Worm (Caenorhabditis elegans): Measurements from ENCODE around the gene serp-1.2.

The serp-1.2 gene

ce11 chrIV:8211747-8212146 is 13.7 kb upstream of the serp-1.2 start, which contains the start of gene C07G1.7:
TSS of gene C07G1.7 (minus strand) at chrIV:8211847.
- no peak for TF ChIP-seq mab-5 (tag; optimal IDR thresholded peaks at IDR 0.05)
- no peak for TF ChIP-seq nhr-2 (tag; optimal IDR thresholded peaks at IDR 0.05)
- no peak for TF ChIP-seq lin-32 (GFP tag; optimal IDR thresholded peaks at IDR 0.05)
- TF ChIP-seq snpc-4 (tag; optimal IDR thresholded peaks at IDR 0.05) = no peak
- peak; percentile 66 for TF ChIP-seq zip-8 (tag; optimal IDR thresholded peaks at IDR 0.05)
- TF ChIP-seq mep-1 (tag; optimal IDR thresholded peaks at IDR 0.05) = no peak

DNA sequence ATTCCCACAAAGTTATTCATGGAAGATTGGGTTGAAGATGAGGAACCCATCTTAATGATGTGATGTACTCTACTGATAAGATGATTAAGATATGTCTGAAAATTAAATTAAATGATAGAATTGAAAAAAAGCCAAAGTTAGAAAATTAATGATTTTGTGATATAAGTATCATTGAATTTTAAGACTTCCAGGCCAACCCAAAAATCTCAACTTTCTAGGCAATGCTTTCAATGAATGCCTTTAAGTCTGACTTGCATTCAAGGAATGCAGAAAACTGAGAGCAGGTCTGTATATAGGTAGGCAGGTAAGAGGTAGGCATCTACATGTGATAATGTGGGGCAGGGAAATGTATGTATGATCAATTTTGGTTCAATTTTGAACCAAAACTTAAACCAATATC is 5.5 kb upstream of the serp-1.2 start, which contains the start of gene ocr-2:
Gene ocr-2, minus strand, starts transcription at position 101 of the 400 bp plus-strand sequence.
- TF ChIP-seq elt-1 (tag; optimal IDR thresholded peaks at IDR 0.05; ENCODE audit: borderline replicate concordance, insufficient read depth) = peak; percentile 4
- TF ChIP-seq lsy-2 (tag; optimal IDR thresholded peaks at IDR 0.05) = no peak
- TF ChIP-seq elt-3 (tag; optimal IDR thresholded peaks at IDR 0.05) = no peak
- no peak for TF ChIP-seq nhr-76 (tag; optimal IDR thresholded peaks at IDR 0.05)
- TF ChIP-seq ham-2 (GFP tag; optimal IDR thresholded peaks at IDR 0.05) = no peak
- TF ChIP-seq nhr-12 (tag; optimal IDR thresholded peaks at IDR 0.05) = no peak

DNA sequence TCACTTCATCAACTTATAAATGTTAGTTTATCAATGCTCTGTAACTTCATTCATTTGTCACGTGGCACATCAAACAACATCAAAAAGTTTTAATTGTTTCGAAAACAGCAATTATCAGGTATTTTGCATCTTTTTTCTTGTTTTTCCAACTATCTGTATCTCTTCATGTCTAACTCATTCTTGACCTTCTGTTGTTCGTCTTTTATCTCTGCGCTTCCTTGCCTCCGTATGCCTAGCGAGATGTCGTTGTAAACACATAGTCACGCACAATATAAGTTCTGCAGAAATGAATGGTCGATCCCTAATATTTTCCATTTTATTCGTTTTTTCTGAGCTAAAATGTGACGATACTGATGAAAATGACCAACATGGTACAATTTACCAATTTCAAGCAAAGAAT is 3.5 kb upstream of the serp-1.2 start, which contains the start of gene gpx-6:
Gene gpx-6, plus strand, starts transcription at position 257 of the 400 bp plus-strand sequence.
- TF ChIP-seq hlh-1 (tag; optimal IDR thresholded peaks at IDR 0.05) (peak; percentile 53), snpc-4 (tag; optimal IDR thresholded peaks at IDR 0.05) (no peak)

DNA sequence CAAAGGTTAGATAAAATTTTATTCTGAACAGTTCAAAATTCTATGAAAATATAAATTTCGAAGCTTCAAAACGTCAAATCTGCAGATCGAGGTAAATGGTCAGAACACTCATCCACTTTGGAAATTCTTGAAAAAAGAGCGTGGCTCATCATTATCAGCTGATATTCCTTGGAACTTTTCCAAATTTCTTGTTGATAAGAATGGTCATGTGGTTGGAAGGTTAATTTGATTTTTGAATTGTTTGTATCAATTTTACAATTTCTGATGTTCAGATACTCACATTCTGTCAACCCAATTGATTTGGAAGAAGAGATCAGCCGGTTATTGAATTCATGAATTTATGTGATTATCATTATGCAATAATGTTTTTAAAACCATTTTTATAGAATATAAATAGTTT is 2.4 kb upstream of the serp-1.2 start:
- TF ChIP-seq M03D4.4 (tag; optimal IDR thresholded peaks at IDR 0.05) = no peak

DNA sequence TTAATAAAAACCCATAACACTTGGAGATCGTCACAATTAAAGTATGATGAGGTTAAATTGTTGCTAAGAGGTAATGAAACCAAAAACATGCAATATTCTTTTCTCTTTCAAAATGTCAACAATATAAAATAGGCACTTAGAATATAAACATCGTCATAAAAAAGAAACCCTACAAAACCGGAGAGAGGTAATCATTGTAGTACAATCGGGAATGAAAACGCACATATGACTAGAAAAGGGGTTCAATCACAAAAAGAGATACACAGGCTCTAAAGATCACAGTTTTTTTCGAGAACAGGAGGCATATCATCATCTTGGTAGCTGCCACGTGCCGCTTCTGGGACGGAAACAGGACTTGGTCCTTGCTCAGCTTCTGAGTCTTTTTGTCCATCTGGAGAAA is 1.0 kb downstream of the serp-1.2 start:
- TF ChIP-seq lin-13 (tag; optimal IDR thresholded peaks at IDR 0.05) (no peak), sem-2 (GFP tag; optimal IDR thresholded peaks at IDR 0.05) (no peak), nhr-76 (tag; optimal IDR thresholded peaks at IDR 0.05) (no peak), ceh-83 (GFP tag; optimal IDR thresholded peaks at IDR 0.05) (no peak)

DNA sequence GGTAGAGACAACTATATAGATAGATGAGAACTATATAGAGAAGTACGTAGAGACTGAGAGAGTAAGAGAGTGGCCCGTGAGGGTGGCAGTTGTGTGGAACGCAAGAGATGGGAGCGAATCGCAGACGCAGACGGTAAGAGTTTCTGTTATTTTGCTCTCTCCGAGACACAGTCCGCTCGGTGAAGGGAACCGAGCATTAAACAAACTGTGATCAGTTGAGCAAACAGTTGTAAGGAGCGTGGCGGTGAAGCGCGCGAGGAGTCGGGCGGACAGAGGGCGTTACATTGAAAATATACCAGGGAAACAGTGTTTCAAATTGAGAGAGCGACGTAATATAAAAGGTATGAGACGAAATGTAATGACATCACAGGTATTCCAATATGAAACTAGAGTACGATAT is 4.0 kb downstream of the serp-1.2 start:
- TF ChIP-seq unc-120 (tag; optimal IDR thresholded peaks at IDR 0.05; ENCODE audit: poor library complexity, severe bottlenecking) (peak; percentile 65), elt-3 (tag; optimal IDR thresholded peaks at IDR 0.05) (no peak), sptf-1 (tag; optimal IDR thresholded peaks at IDR 0.05) (no peak), ham-2 (GFP tag; optimal IDR thresholded peaks at IDR 0.05) (peak; percentile 39), hlh-1 (tag; optimal IDR thresholded peaks at IDR 0.05) (peak; percentile 63), bed-3 (GFP tag; optimal IDR thresholded peaks at IDR 0.05) (no peak), ces-1 (GFP tag; optimal IDR thresholded peaks at IDR 0.05) (no peak), pha-4 (tag; optimal IDR thresholded peaks at IDR 0.05) (peak; percentile 41), drap-1 (GFP tag; optimal IDR thresholded peaks at IDR 0.05) (no peak), sem-2 (GFP tag; optimal IDR thresholded peaks at IDR 0.05) (no peak), nhr-2 (tag; optimal IDR thresholded peaks at IDR 0.05) (no peak), unc-62 (GFP tag; optimal IDR thresholded peaks at IDR 0.05) (peak; percentile 14), ceh-43 (GFP tag; optimal IDR thresholded peaks at IDR 0.05) (no peak), mep-1 (tag; optimal IDR thresholded peaks at IDR 0.05) (no peak)

- TF ChIP-seq elt-1 (tag; optimal IDR thresholded peaks at IDR 0.05; ENCODE audit: borderline replicate concordance, insufficient read depth) (no peak), ces-1 (GFP tag; optimal IDR thresholded peaks at IDR 0.05) (peak; percentile 23), lin-32 (GFP tag; optimal IDR thresholded peaks at IDR 0.05) (no peak), mep-1 (tag; optimal IDR thresholded peaks at IDR 0.05) (no peak)
These were observed 7.0 kb downstream of the serp-1.2 start for ce11 chrIV:8232428-8232827.

DNA sequence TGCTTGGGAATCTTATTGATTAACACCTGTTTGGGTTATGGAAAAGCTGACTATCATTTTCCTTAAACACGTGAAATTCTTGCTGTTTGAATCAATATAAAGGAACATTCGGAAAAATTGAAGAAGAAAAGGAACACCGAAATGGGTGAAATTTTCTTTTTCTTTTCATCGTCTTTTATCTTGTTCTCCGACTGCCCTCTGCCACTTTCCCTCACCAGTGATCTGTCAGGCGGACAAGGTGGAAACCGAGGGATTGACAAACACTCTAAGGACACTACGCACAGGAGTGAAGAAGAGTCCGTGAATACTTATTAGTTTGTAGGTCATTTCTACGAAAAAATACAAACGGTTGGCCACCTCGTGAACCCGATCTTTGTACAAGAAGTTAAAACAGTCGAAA is 7.8 kb downstream of the serp-1.2 start:
- peak; percentile 36 for TF ChIP-seq blmp-1 (tag; optimal IDR thresholded peaks at IDR 0.05)
- TF ChIP-seq M03D4.4 (tag; optimal IDR thresholded peaks at IDR 0.05) = no peak
